Fruit fly (Drosophila melanogaster): Measurements from ENCODE around the gene rg.

rg gene

DNA sequence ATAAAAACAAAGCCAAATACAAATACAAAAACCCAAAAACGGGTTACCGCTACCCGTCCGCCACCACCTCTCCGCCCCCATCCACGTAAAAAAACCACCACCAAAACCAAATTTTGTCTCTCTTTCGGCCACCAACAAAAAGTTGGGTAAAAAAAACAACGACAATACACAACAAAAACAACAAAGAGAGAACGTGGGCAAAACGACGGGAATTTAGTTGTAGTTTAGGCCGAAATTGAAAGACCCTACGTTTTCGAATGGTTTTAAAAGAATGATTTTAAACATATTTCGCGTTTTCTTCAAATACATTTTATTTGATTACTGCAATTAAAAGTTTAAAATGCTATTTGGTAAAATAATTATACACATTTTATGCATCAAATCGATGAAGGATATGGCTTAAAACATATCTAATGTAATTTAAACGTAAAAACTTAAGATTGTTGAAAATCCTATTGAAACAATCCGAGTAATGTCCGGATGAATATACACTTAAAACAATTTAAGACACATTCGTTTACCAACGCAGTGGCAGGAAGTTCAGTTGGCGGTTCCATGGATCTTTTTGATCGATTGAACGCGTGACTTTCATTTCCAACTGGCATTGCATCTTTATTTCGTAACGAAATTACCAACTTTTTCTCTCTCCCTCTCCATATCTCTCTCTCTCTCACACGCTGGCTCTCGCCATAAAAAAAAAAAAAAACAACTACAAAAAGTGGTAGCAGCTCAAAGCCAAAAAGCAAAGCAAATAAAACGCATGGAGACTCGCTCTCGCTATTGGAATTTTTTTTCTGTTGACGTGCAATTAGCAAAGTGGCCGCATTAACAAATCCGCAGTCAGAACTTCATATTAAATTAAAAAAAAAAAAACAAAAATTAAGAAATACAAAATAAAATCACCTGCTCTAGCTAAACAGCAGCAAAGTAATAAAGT, 1.4 kb downstream of the rg start (continued):
- no peak for TF ChIP-seq Opbp (GFP tag; IDR thresholded peaks at IDR 0.05; ENCODE audit: partially characterized antibody)
- TF ChIP-seq ro (GFP tag; IDR thresholded peaks at IDR 0.05) = no peak
- peak; percentile 64 for TF ChIP-seq CG13775 (GFP tag; optimal IDR thresholded peaks at IDR 0.05)
- peak; percentile 30 for TF ChIP-seq CG17829 (tag; optimal IDR thresholded peaks at IDR 0.05)
- peak; percentile 33 for TF ChIP-seq CG5180 (GFP tag; optimal IDR thresholded peaks at IDR 0.05)
- peak; percentile 24 for TF ChIP-seq CG18011 (GFP tag; optimal IDR thresholded peaks at IDR 0.05)
- TF ChIP-seq CG3995 (GFP tag; optimal IDR thresholded peaks at IDR 0.05) = no peak
- TF ChIP-seq CHES-1-like (GFP tag; optimal IDR thresholded peaks at IDR 0.05) = peak; percentile 24
- TF ChIP-seq abd-A (tag; optimal IDR thresholded peaks at IDR 0.05) = no peak
- TF ChIP-seq HmgZ (tag; optimal IDR thresholded peaks at IDR 0.05) = peak; percentile 3
- no peak for TF ChIP-seq jigr1 (GFP tag; IDR thresholded peaks at IDR 0.05)
- TF ChIP-seq CrebB (tag; optimal IDR thresholded peaks at IDR 0.05) = no peak
- peak; percentile 28 for TF ChIP-seq bab2 (GFP tag; optimal IDR thresholded peaks at IDR 0.05)
- no peak for TF ChIP-seq ara (GFP tag; IDR thresholded peaks at IDR 0.05)
- no peak for TF ChIP-seq stc (GFP tag; IDR thresholded peaks at IDR 0.05)
- no peak for TF ChIP-seq crp (GFP tag; optimal IDR thresholded peaks at IDR 0.05)
- no peak for TF ChIP-seq GATAe (GFP tag; conservative IDR thresholded peaks at IDR 0.05)
- no peak for TF ChIP-seq H15 (GFP tag; IDR thresholded peaks at IDR 0.05)
- TF ChIP-seq z (GFP tag; IDR thresholded peaks at IDR 0.05) = no peak
- no peak; the same call in 1 of the 2 replicates for TF ChIP-seq CG31224 (GFP tag; IDR thresholded peaks at IDR 0.05)
- TF ChIP-seq br (optimal IDR thresholded peaks at IDR 0.05) = no peak
- TF ChIP-seq CG4404 (GFP tag; IDR thresholded peaks at IDR 0.05) = peak; percentile 26; the same call in 1 of the 2 replicates
- TF ChIP-seq H2.0 (GFP tag; IDR thresholded peaks at IDR 0.05) = peak; percentile 19; the same call in 1 of the 2 replicates
- TF ChIP-seq Lpt (GFP tag; optimal IDR thresholded peaks at IDR 0.05) = no peak
- TF ChIP-seq Rfx (GFP tag; IDR thresholded peaks at IDR 0.05) = peak; percentile 67
- TF ChIP-seq Dfd (GFP tag; optimal IDR thresholded peaks at IDR 0.05) = no peak
- no peak for TF ChIP-seq Bdp1 (GFP tag; optimal IDR thresholded peaks at IDR 0.05)
- TF ChIP-seq Dref (GFP tag; IDR thresholded peaks at IDR 0.05) = no peak
- no peak for TF ChIP-seq NC2β (GFP tag; optimal IDR thresholded peaks at IDR 0.05)
- TF ChIP-seq salm (tag; optimal IDR thresholded peaks at IDR 0.05) = no peak
- no peak for TF ChIP-seq CG7372 (GFP tag; IDR thresholded peaks at IDR 0.05)
- peak; percentile 38 for TF ChIP-seq CG10462 (GFP tag; optimal IDR thresholded peaks at IDR 0.05)
- TF ChIP-seq CG10959 (GFP tag; IDR thresholded peaks at IDR 0.05) = no peak
- TF ChIP-seq CG9437 (GFP tag; optimal IDR thresholded peaks at IDR 0.05) = no peak
- no peak for TF ChIP-seq CG8290 (GFP tag; optimal IDR thresholded peaks at IDR 0.05)
- peak in 1 of 2 experiments; percentile 11 for TF ChIP-seq CG8290 (tag; optimal IDR thresholded peaks at IDR 0.05)
- peak; percentile 13 for TF ChIP-seq CG9876 (GFP tag; optimal IDR thresholded peaks at IDR 0.05)
- TF ChIP-seq CG10209 (GFP tag; optimal IDR thresholded peaks at IDR 0.05) = peak; percentile 70
- no peak; the same call in 1 of the 2 replicates for TF ChIP-seq seq (GFP tag; IDR thresholded peaks at IDR 0.05)
- TF ChIP-seq NC2α (GFP tag; optimal IDR thresholded peaks at IDR 0.05) = no peak
- no peak for TF ChIP-seq dimm (GFP tag; IDR thresholded peaks at IDR 0.05)
- no peak for TF ChIP-seq knrl (GFP tag; IDR thresholded peaks at IDR 0.05; ENCODE audit: partially characterized antibody)
- no peak for TF ChIP-seq TFAM (GFP tag; optimal IDR thresholded peaks at IDR 0.05)
- TF ChIP-seq Dad (GFP tag; optimal IDR thresholded peaks at IDR 0.05) = peak; percentile 6
- peak; percentile 59 for TF ChIP-seq pho (GFP tag; optimal IDR thresholded peaks at IDR 0.05)
- no peak for TF ChIP-seq sc (optimal IDR thresholded peaks at IDR 0.05)
- peak; percentile 23 for TF ChIP-seq sc (GFP tag; optimal IDR thresholded peaks at IDR 0.05)
- TF ChIP-seq CG8478 (optimal IDR thresholded peaks at IDR 0.05) = no peak
- no peak for TF ChIP-seq pzg (GFP tag; optimal IDR thresholded peaks at IDR 0.05)
- no peak for TF ChIP-seq Ets97D (GFP tag; optimal IDR thresholded peaks at IDR 0.05)
- peak; percentile 19 for TF ChIP-seq Hmx (GFP tag; optimal IDR thresholded peaks at IDR 0.05)

Data from whole organism, embryonic.